Fruit fly (Drosophila melanogaster) whole organism, prepupa: ENCODE measurements around the gene Ets65A.

Experiments used
- CG31627 ChIP-seq: fragments of 200-800 bp; sonication (Bioruptor generic); optimal IDR thresholded peaks from 3 replicates; lab custom pipeline; 2016; ENCODE audit warnings: missing biosample characterization, missing genetic modification characterization
- CG9139 ChIP-seq: fragments of 200-800 bp; sonication (Bioruptor generic); optimal IDR thresholded peaks from 3 replicates; lab custom pipeline; 2017; ENCODE audit warnings: missing biosample characterization, mild to moderate bottlenecking, missing genetic modification characterization
- acj6 ChIP-seq: fragments of 200-800 bp; sonication (Bioruptor generic); optimal IDR thresholded peaks from 3 replicates; lab custom pipeline; 2016; ENCODE audit warnings: missing biosample characterization, missing genetic modification characterization
- eg ChIP-seq: fragments of 200-800 bp; sonication (Bioruptor generic); IDR thresholded peaks from 3 replicates; pipeline ENCODE4 v1.3.6; 2022; ENCODE audit warnings: missing biosample characterization, missing genetic modification characterization
- ss ChIP-seq, 2 experiments: fragments of 200-800 bp; sonication (Bioruptor generic); optimal IDR thresholded peaks; 2 replicates in 1 of 2; 3 replicates in 1 of 2; lab custom pipeline; 2017 to 2018; ENCODE audit warnings: mild to moderate bottlenecking in 2 of 2, missing biosample characterization in 2 of 2, missing genetic modification characterization in 2 of 2, moderate library complexity in 1 of 2
- svp ChIP-seq: fragments of 200-800 bp; sonication (Bioruptor generic); peaks from one replicate; lab custom pipeline; 2016; ENCODE audit warnings: missing biosample characterization, missing genetic modification characterization

- TF ChIP-seq svp (GFP tag; lab: Kevin White, UChicago) (no peak), eg (GFP tag; lab: Robert Waterston, UW) (no peak), acj6 (GFP tag; lab: Kevin White, UChicago) (no peak), CG9139 (GFP tag; lab: Kevin White, UChicago) (no peak), CG31627 (GFP tag; lab: Kevin White, UChicago) (no peak), ss (GFP tag; optimal IDR thresholded peaks at IDR 0.05; lab: Kevin White, UChicago) (no peak)
These were observed 11.0 kb downstream of the Ets65A start for dm6 chr3L:6108264-6109060.
